Fruit fly (Drosophila melanogaster) whole organism: ENCODE data around the gene CG31106.

ENCODE experiments used
- CG8478 ChIP-seq: fragments of >200 bp; optimal IDR thresholded peaks from 2 replicates; lab custom pipeline; 2018; ENCODE audit warnings: inconsistent platforms
- Dll ChIP-seq: fragments of >200 bp; optimal IDR thresholded peaks from 2 replicates; lab custom pipeline; 2017
- EcR ChIP-seq, 2 experiments: fragments of >200 bp; optimal IDR thresholded peaks; 2 replicates each; lab custom pipeline; 2017; ENCODE audit warnings: missing biosample characterization in 2 of 2, missing genetic modification characterization in 2 of 2, missing genetic modification reagents in 2 of 2
- pan ChIP-seq: fragments of >200 bp; optimal IDR thresholded peaks from 2 replicates; lab custom pipeline; 2017
- psq ChIP-seq: fragments of >200 bp; optimal IDR thresholded peaks from 2 replicates; lab custom pipeline; 2017
- usp ChIP-seq: fragments of >200 bp; optimal IDR thresholded peaks from 2 replicates; lab custom pipeline; 2017; ENCODE audit warnings: missing biosample characterization, missing genetic modification characterization, mixed read lengths

Gene CG31106

DNA sequence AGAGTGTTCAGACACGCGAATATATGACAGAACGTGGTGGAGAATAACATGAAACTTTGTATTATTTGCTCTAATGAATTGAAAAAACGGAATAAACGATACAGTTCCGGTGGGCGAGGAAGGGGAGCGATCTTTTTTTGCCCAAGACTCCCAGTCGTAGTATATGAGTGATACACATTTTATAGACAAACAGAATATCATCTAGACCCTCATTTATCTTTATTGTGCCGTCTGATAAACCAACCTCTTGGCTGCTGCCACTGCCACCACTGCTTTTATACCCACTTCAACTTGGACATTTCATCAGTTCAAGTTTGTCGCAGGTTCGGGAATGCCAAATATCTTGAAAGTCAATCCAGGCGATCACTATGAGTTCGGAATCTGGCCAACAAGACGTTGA lies at the start of gene CG31106:
Gene CG31106, plus strand, starts transcription at position 301 of the 400 bp plus-strand sequence.
- TF ChIP-seq CG8478 (lab: Kevin White, UChicago): no peak

DNA sequence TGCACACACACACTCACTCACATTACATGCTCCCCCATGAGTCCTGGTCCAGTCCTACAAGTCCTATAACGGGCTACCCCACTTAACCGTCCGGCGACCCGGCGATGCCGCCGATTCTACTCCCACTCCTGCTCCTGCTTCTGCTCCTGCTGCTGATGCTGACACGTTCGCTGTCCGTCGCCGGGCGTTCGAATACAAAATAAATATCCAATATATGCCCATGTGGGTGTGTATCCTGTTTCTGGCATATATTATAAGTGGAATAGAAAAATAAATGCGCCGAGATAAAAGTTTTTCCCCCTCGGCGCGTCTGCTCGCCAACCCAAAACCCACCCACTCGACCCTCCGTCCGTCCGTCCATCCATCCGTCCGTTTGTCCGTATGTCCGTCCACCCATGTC lies 49.3 kb upstream of the CG31106 start:
- TF ChIP-seq CG8478 (lab: Kevin White, UChicago) (no peak), pan (lab: Kevin White, UChicago) (no peak), usp (GFP tag; lab: Kevin White, UChicago) (no peak), psq (no peak), Dll (lab: Kevin White, UChicago) (no peak), EcR (GFP tag; optimal IDR thresholded peaks at IDR 0.05; lab: Kevin White, UChicago) (no peak)

DNA sequence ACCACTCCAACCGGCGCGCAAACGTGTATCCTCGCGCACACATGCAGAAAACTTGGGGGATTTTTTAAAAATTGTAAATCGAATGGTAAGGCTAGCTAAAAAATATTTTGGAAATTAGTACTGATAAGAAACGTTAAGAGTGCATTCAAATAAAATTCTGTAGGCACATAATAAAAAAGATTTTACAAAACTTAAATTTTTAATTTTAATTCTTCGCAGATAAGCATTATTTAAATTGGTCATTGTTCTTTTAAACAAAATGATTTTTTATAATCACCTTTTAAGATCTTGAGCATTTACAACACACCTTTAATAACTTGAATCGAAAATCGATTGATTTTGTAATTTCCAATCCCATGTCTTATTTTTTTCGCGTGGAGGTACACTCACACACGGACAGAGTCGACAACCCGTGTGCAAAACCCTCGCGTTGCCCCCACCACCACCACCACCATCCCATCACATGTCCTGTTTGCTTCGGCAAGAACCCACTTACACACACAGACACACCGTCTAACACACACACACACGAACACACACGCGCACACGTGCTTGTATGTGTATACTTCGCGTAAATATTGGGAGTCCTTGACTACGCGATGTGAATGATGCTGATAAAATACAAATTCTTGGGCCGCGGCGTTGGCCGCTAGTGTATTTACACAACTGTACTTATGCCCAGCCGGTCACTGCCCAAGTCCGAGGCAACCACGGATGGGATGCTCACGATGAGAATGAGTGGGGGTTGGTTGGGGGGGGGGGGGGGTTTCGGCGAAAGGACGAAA lies 48.5 kb upstream of the CG31106 start:
- no peak for TF ChIP-seq EcR (GFP tag; optimal IDR thresholded peaks at IDR 0.05; lab: Kevin White, UChicago)
- TF ChIP-seq psq: no peak
- no peak for TF ChIP-seq usp (GFP tag; lab: Kevin White, UChicago)
- TF ChIP-seq pan (lab: Kevin White, UChicago): no peak

DNA sequence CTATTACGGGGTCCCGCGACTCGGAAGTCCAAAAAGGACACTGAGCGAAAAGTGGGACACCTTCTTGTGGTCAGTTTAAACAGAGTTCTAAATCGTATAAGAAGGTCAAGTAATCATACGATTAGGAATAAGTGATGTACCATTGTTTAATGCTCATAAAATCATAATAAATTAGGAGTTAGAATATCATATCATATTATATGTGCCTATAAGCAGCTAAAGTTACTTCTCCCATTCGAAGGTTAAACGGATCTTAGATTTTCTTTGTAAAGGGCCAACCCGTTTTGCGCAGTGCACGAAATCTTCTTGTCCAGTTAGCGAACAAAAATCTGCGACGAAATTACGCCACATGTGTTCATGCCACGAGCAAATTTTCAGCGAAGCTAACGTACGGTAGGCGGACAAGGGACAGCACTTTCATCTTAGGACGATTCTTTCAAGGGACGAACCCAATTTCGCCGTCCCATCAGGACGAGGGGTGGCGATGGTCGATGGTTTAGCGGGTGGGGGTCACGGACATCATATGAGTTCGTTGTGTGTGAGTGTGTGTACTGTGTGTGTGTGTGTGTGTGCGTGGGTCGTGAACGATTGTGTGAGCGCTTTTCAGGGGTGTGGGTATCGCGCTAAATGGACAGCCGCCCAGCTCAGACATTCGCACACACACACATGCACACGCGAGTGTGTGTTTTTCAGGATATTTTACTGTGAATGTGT lies 47.7 kb upstream of the CG31106 start:
- TF ChIP-seq Dll (lab: Kevin White, UChicago) (no peak), usp (GFP tag; lab: Kevin White, UChicago) (no peak), pan (lab: Kevin White, UChicago) (no peak), CG8478 (lab: Kevin White, UChicago) (no peak), EcR (GFP tag; optimal IDR thresholded peaks at IDR 0.05; lab: Kevin White, UChicago) (no peak)

DNA sequence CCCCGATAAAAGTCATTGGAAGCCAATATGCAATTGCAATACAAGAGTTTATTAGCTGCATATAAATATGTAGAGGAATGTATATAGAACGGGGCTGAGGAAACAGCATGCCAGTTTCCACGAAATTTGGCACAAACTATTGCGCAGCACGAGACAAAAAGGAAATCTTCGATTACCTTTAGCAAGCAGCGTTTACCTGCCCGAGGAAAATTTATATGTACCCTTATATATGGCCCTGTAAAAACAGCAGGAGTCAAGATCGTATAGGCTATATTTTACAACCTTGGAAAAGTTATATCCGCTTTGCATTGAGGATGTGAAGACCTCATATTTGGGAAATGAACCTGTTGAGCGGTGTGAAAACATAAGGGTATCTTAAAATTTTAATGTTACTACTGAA lies 43.7 kb upstream of the CG31106 start:
- TF ChIP-seq psq: no peak
- TF ChIP-seq EcR (GFP tag; optimal IDR thresholded peaks at IDR 0.05; lab: Kevin White, UChicago): no peak
- no peak for TF ChIP-seq usp (GFP tag; lab: Kevin White, UChicago)
- no peak for TF ChIP-seq Dll (lab: Kevin White, UChicago)
- TF ChIP-seq pan (lab: Kevin White, UChicago): no peak
- TF ChIP-seq CG8478 (lab: Kevin White, UChicago): no peak

DNA sequence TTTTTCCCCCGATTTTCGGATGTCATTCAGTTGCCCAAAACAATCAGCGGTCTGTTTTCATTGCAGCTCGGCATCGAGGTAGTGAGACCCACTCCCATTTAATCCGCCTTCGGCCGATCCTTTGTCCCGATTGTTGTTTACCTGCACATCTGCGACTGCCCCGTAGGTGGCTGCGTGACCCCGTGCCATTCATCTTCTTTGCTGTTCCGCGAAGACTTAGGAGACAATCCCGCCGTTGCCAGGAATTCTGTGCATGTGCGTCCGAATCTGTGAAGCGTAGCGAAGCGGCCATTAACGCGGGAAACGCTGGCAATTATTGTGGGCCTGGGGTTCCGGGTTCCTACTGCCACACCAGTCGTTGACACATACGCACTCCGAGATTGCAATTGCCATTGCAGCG lies 43.1 kb upstream of the CG31106 start:
- TF ChIP-seq CG8478 (lab: Kevin White, UChicago): no peak
- TF ChIP-seq EcR (GFP tag; optimal IDR thresholded peaks at IDR 0.05; lab: Kevin White, UChicago): no peak
- TF ChIP-seq usp (GFP tag; lab: Kevin White, UChicago): no peak
- TF ChIP-seq pan (lab: Kevin White, UChicago): no peak
- no peak for TF ChIP-seq psq
- TF ChIP-seq Dll (lab: Kevin White, UChicago): no peak

DNA sequence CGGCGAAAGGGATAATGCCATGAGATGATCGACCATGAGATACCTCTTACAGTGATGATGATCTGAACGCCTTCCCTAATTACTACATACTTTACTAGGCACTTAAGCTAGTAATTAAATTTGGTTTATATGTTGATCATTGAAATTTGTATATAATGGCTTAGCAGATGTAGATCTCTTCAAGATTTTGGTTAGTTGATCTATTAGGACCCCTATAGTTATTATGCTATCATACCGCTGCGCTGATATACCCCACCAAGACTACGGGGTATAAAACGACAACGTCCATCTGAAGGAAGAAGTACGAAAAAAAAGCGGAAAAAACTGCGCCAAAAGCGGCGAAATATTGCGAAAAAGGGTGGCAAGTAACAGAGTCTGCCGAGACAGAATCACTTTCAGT lies 41.9 kb upstream of the CG31106 start:
- no peak for TF ChIP-seq CG8478 (lab: Kevin White, UChicago)
- TF ChIP-seq pan (lab: Kevin White, UChicago): peak; percentile 89
- TF ChIP-seq usp (GFP tag; lab: Kevin White, UChicago): no peak
- no peak for TF ChIP-seq psq

DNA sequence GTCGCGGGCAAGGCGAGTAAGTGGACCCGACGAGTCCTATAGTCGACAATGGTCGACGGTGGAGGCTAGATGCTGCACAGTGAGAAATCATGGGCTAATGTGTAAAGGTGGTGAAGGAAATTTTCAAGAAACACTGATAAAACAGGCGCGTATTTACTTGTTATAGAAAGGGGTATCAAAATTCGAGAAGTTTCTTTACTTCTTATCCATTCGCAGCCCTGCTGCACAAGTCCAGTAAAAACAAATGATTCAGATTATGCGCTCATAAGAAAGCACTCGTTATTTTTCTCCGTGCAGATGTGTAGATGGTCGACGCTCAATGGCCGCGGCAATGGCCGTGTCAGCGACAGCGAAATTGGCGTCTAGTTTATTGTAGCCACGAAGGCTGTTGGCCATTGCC lies 39.6 kb upstream of the CG31106 start:
- no peak for TF ChIP-seq pan (lab: Kevin White, UChicago)
- no peak for TF ChIP-seq EcR (GFP tag; optimal IDR thresholded peaks at IDR 0.05; lab: Kevin White, UChicago)
- no peak for TF ChIP-seq Dll (lab: Kevin White, UChicago)
- no peak for TF ChIP-seq CG8478 (lab: Kevin White, UChicago)
- no peak for TF ChIP-seq usp (GFP tag; lab: Kevin White, UChicago)
- no peak for TF ChIP-seq psq

DNA sequence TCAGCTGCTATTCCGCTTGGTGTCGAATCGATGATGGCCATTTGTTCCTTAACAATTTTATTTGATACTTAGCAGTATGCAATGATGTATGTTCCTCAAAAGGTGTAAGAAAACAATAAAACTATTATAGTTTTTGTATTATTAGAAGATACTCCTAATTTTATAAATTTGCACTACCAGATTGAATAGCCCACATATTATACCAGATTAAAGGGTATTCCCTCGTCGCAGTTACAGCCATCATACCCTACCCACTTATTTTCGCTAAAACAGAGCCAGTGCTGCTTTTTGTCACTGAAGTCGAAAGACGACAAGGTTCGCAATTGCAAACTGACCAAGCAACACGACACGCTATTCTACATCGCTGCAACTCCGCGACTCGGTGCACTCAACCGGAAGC lies 38.7 kb upstream of the CG31106 start:
- TF ChIP-seq usp (GFP tag; lab: Kevin White, UChicago) (no peak), CG8478 (lab: Kevin White, UChicago) (no peak), Dll (lab: Kevin White, UChicago) (no peak)

DNA sequence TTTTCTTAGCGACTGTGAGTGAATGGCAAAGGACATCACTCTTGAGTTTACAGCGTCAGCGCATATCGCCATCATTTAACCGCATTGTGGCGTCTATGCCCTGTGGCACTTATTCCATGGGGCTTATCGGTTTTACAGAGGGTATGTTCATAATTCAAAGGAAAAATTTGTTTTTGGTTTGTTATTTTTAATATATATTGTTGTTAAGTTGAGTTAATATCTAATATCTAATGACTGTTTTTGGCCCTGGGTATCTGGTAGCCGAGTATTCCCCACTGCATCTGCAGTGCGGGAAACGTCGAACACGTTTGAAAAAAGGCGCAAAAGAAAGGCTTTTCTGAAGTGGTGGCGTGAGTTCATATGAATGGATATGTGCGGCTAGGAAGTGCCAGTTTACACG lies 37.6 kb upstream of the CG31106 start:
- TF ChIP-seq Dll (lab: Kevin White, UChicago) (no peak), pan (lab: Kevin White, UChicago) (peak; percentile 32)

DNA sequence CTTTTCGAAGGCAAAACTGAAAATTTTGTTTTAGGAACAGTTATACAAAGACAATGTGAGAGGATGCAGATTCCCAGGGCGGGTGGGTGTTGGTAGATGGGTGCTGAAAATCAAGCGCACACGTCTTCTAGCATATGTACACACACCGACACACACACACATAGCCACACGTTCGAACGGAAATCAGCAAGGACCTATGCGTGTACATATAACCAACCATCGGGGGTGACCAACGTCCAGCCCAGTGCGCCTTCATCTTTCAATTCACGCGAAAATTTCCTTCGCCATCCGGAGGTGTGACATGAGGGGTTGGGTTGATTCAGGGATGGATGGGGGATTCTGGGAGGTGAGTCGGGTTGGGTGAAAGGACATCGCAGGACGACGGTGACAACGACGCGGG lies 34.7 kb upstream of the CG31106 start:
- TF ChIP-seq pan (lab: Kevin White, UChicago) (no peak), Dll (lab: Kevin White, UChicago) (no peak), usp (GFP tag; lab: Kevin White, UChicago) (no peak), CG8478 (lab: Kevin White, UChicago) (no peak), EcR (GFP tag; optimal IDR thresholded peaks at IDR 0.05; lab: Kevin White, UChicago) (no peak)
